Fruit fly (Drosophila melanogaster) whole organism, embryonic: Measurements from ENCODE around the gene Pgant2.

Experiments used
- Ada2b ChIP-seq: fragments of 200-800 bp; sonication (Bioruptor generic); IDR thresholded peaks from 2 replicates; pipeline ENCODE4 v1.3.6; 2022; ENCODE audit warnings: missing biosample characterization, missing genetic modification characterization
- Atf3 ChIP-seq: fragments of 200-800 bp; sonication (Bioruptor generic); optimal IDR thresholded peaks from 3 replicates; lab custom pipeline; 2016; ENCODE audit warnings: missing biosample characterization, missing genetic modification characterization
- CG1024 ChIP-seq: fragments of 200-800 bp; sonication (Bioruptor generic); IDR thresholded peaks from 2 replicates; pipeline ENCODE4 v1.3.6; 2022; ENCODE audit warnings: missing biosample characterization, missing genetic modification characterization
- CG10274 ChIP-seq: fragments of 200-800 bp; sonication (Bioruptor generic); optimal IDR thresholded peaks from 3 replicates; lab custom pipeline; 2017; ENCODE audit warnings: missing biosample characterization, mild to moderate bottlenecking, missing genetic modification characterization
- CG12104 ChIP-seq: fragments of 200-800 bp; sonication (Bioruptor generic); optimal IDR thresholded peaks from 3 replicates; lab custom pipeline; 2016; ENCODE audit warnings: missing biosample characterization, missing genetic modification characterization
- CG12236 ChIP-seq: fragments of 200-800 bp; sonication (Bioruptor generic); optimal IDR thresholded peaks from 2 replicates; lab custom pipeline; 2016; ENCODE audit warnings: missing biosample characterization, missing genetic modification characterization
- CG12769 ChIP-seq: fragments of 200-800 bp; sonication (Bioruptor generic); optimal IDR thresholded peaks from 2 replicates; lab custom pipeline; 2019; ENCODE audit warnings: missing biosample characterization, mild to moderate bottlenecking, missing genetic modification characterization, moderate library complexity
- CG14965 ChIP-seq: fragments of 200-800 bp; sonication (Bioruptor generic); optimal IDR thresholded peaks from 2 replicates; lab custom pipeline; 2016; ENCODE audit warnings: missing biosample characterization, missing genetic modification characterization, borderline replicate concordance
- CG15479 ChIP-seq: fragments of 200-800 bp; sonication (Bioruptor generic); optimal IDR thresholded peaks from 3 replicates; lab custom pipeline; 2019; ENCODE audit warnings: missing biosample characterization, mild to moderate bottlenecking, missing genetic modification characterization, moderate library complexity
- CG18599 ChIP-seq: fragments of 200-800 bp; sonication (Bioruptor generic); optimal IDR thresholded peaks from 3 replicates; lab custom pipeline; 2017; ENCODE audit warnings: missing biosample characterization, missing genetic modification characterization, mild to moderate bottlenecking, moderate library complexity, missing genetic modification reagents
- CG32532 ChIP-seq: fragments of 200-800 bp; sonication (Bioruptor generic); IDR thresholded peaks from 2 replicates; pipeline ENCODE4 v1.3.6; 2022; ENCODE audit warnings: missing biosample characterization, missing genetic modification characterization
- CG32767 ChIP-seq: fragments of 200-800 bp; sonication (Bioruptor generic); IDR thresholded peaks from 2 replicates; pipeline ENCODE4 v1.3.6; 2022; ENCODE audit warnings: missing biosample characterization, missing genetic modification characterization
- CG34422 ChIP-seq: fragments of 200-800 bp; sonication (Bioruptor generic); IDR thresholded peaks from 3 replicates; pipeline ENCODE4 v1.3.6; 2022; ENCODE audit warnings: missing biosample characterization, missing genetic modification characterization
- CG4424 ChIP-seq: fragments of 200-800 bp; sonication (Bioruptor generic); optimal IDR thresholded peaks from 3 replicates; lab custom pipeline; 2016; ENCODE audit warnings: missing biosample characterization, missing genetic modification characterization
- CG7745 ChIP-seq: fragments of 200-800 bp; sonication (Bioruptor generic); optimal IDR thresholded peaks from 2 replicates; lab custom pipeline; 2018; ENCODE audit warnings: missing biosample characterization, mild to moderate bottlenecking, missing genetic modification characterization, moderate library complexity
- CG7839 ChIP-seq: fragments of 200-800 bp; sonication (Bioruptor generic); optimal IDR thresholded peaks from 3 replicates; lab custom pipeline; 2018; ENCODE audit warnings: missing biosample characterization, mild to moderate bottlenecking, missing genetic modification characterization, moderate library complexity
- CG8765 ChIP-seq: fragments of 200-800 bp; sonication (Bioruptor generic); IDR thresholded peaks from 2 replicates; pipeline ENCODE4 v1.3.6; 2022; ENCODE audit warnings: missing biosample characterization, missing genetic modification characterization
- CkIIα-i1 ChIP-seq: fragments of 200-800 bp; sonication (Bioruptor generic); IDR thresholded peaks from 2 replicates; pipeline ENCODE4 v1.3.6; 2022; ENCODE audit warnings: missing biosample characterization, missing genetic modification characterization
- CrebB ChIP-seq: fragments of 200-800 bp; sonication (Bioruptor generic); optimal IDR thresholded peaks from 3 replicates; lab custom pipeline; 2018; ENCODE audit warnings: missing biosample characterization, mild to moderate bottlenecking, missing genetic modification characterization
- Dref ChIP-seq: fragments of 200-800 bp; sonication (Bioruptor generic); IDR thresholded peaks from 2 replicates; pipeline ENCODE4 v1.3.6; 2022; ENCODE audit warnings: missing biosample characterization, missing genetic modification characterization
- Elba2 ChIP-seq: fragments of 200-800 bp; sonication (Bioruptor generic); optimal IDR thresholded peaks from 3 replicates; lab custom pipeline; 2016; ENCODE audit warnings: missing biosample characterization, missing genetic modification characterization
- Hr51 ChIP-seq, 2 experiments: fragments of 200-800 bp; sonication (Bioruptor generic); optimal IDR thresholded peaks; 2 replicates in 1 of 2; 3 replicates in 1 of 2; lab custom pipeline; 2016 to 2018; ENCODE audit warnings: missing biosample characterization in 2 of 2, missing genetic modification characterization in 2 of 2, mild to moderate bottlenecking in 1 of 2, moderate library complexity in 1 of 2
- Med ChIP-seq: fragments of 200-800 bp; sonication (Bioruptor generic); peaks from one replicate; lab custom pipeline; 2016; ENCODE audit warnings: missing biosample characterization, missing genetic modification characterization, mild to moderate bottlenecking, inconsistent platforms, moderate library complexity
- Mrtf ChIP-seq: fragments of 200-800 bp; sonication (Bioruptor generic); IDR thresholded peaks from 3 replicates; pipeline ENCODE4 v1.3.6; 2022; ENCODE audit warnings: missing biosample characterization, missing genetic modification characterization
- Ptx1 ChIP-seq: fragments of 200-800 bp; sonication (Bioruptor generic); IDR thresholded peaks from 2 replicates; pipeline ENCODE4 v1.3.6; 2022; ENCODE audit warnings: missing biosample characterization, missing genetic modification characterization
- Rfx ChIP-seq: fragments of 200-800 bp; sonication (Bioruptor generic); IDR thresholded peaks from 2 replicates; pipeline ENCODE4 v1.3.6; 2022; ENCODE audit warnings: missing biosample characterization, missing genetic modification characterization
- Scr ChIP-seq: fragments of 200-800 bp; sonication (Bioruptor generic); IDR thresholded peaks from 2 replicates; pipeline ENCODE4 v1.3.6; 2022; ENCODE audit warnings: missing biosample characterization, missing genetic modification characterization; ENCODE audit not compliant: partially characterized antibody
- abd-A ChIP-seq: fragments of 200-800 bp; sonication (Bioruptor generic); optimal IDR thresholded peaks from 3 replicates; lab custom pipeline; 2019; ENCODE audit warnings: missing biosample characterization, mild to moderate bottlenecking, missing genetic modification characterization, moderate library complexity
- da ChIP-seq: fragments of 200-800 bp; sonication (Bioruptor generic); optimal IDR thresholded peaks from 2 replicates; lab custom pipeline; 2016; ENCODE audit warnings: missing biosample characterization, missing genetic modification characterization
- dmrt99B ChIP-seq: fragments of 200-800 bp; sonication (Bioruptor generic); optimal IDR thresholded peaks from 2 replicates; lab custom pipeline; 2018; ENCODE audit warnings: missing biosample characterization, mild to moderate bottlenecking, missing genetic modification characterization, moderate library complexity
- esg ChIP-seq: fragments of 200-800 bp; sonication (Bioruptor generic); conservative IDR thresholded peaks from 2 replicates; pipeline ENCODE4 v1.3.6; 2022; ENCODE audit warnings: missing biosample characterization, missing genetic modification characterization
- gce ChIP-seq: fragments of 200-800 bp; sonication (Bioruptor generic); IDR thresholded peaks from 3 replicates; pipeline ENCODE4 v1.3.6; 2022; ENCODE audit warnings: missing biosample characterization, missing genetic modification characterization
- gro ChIP-seq: fragments of 200-800 bp; sonication (Bioruptor generic); optimal IDR thresholded peaks from 2 replicates; lab custom pipeline; 2016; ENCODE audit warnings: missing biosample characterization, missing genetic modification characterization
- h ChIP-seq: fragments of >200 bp; optimal IDR thresholded peaks from 2 replicates; lab custom pipeline; 2017
- hkb ChIP-seq, 2 experiments: fragments of 200-800 bp in 1 of 2; fragments of >200 bp in 1 of 2; sonication (Bioruptor generic) in 1 of 2; IDR thresholded peaks in 1 of 2; optimal IDR thresholded peaks in 1 of 2; 2 replicates each; pipeline versions ENCODE4 v1.3.6 to Lab custom; 2017 to 2022; ENCODE audit warnings: missing biosample characterization in 1 of 2, missing genetic modification characterization in 1 of 2
- jing ChIP-seq: fragments of 200-800 bp; sonication (Bioruptor generic); optimal IDR thresholded peaks from 2 replicates; lab custom pipeline; 2018; ENCODE audit warnings: missing biosample characterization, mild to moderate bottlenecking, missing genetic modification characterization
- kay ChIP-seq: fragments of 200-800 bp; sonication (Bioruptor generic); optimal IDR thresholded peaks from 2 replicates; lab custom pipeline; 2016; ENCODE audit warnings: missing biosample characterization, missing genetic modification characterization
- kni ChIP-seq: fragments of 200-800 bp; sonication (Bioruptor generic); optimal IDR thresholded peaks from 3 replicates; lab custom pipeline; 2017; ENCODE audit warnings: mild to moderate bottlenecking, missing biosample characterization, missing genetic modification reagents, missing genetic modification characterization
- lmd ChIP-seq: fragments of 200-800 bp; sonication (Bioruptor generic); IDR thresholded peaks from 2 replicates; pipeline ENCODE4 v1.3.6; 2022; ENCODE audit warnings: missing biosample characterization, missing genetic modification characterization
- lola ChIP-seq, 3 experiments: fragments of >200 bp in 2 of 3; fragments of 200-800 bp in 1 of 3; sonication (Bioruptor generic) in 1 of 3; optimal IDR thresholded peaks; 2 replicates each; lab custom pipeline; 2017 to 2019; ENCODE audit warnings: missing biosample characterization in 3 of 3, missing genetic modification characterization in 3 of 3, mild to moderate bottlenecking in 1 of 3, moderate library complexity in 1 of 3
- maf-S ChIP-seq: fragments of 200-800 bp; sonication (Bioruptor generic); optimal IDR thresholded peaks from 2 replicates; lab custom pipeline; 2016; ENCODE audit warnings: missing biosample characterization, missing genetic modification characterization
- onecut ChIP-seq: fragments of 200-800 bp; sonication (Bioruptor generic); IDR thresholded peaks from 2 replicates; pipeline ENCODE4 v1.3.6; 2022; ENCODE audit warnings: missing biosample characterization, missing genetic modification characterization
- seq ChIP-seq: fragments of 200-800 bp; sonication (Bioruptor generic); IDR thresholded peaks from 2 replicates; pipeline ENCODE4 v1.3.6; 2022; ENCODE audit warnings: missing biosample characterization, missing genetic modification characterization
- slp2 ChIP-seq: fragments of 200-800 bp; sonication (Bioruptor generic); optimal IDR thresholded peaks from 2 replicates; lab custom pipeline; 2016; ENCODE audit warnings: missing biosample characterization, missing genetic modification characterization
- so ChIP-seq: fragments of 200-800 bp; sonication (Bioruptor generic); IDR thresholded peaks from 3 replicates; pipeline ENCODE4 v1.3.6; 2022; ENCODE audit warnings: missing biosample characterization, missing genetic modification characterization
- sqz ChIP-seq: fragments of 200-800 bp; sonication (Bioruptor generic); optimal IDR thresholded peaks from 3 replicates; lab custom pipeline; 2018; ENCODE audit warnings: missing biosample characterization, mild to moderate bottlenecking, missing genetic modification characterization
- tll ChIP-seq, 2 experiments: fragments of 200-800 bp in 1 of 2; fragments of >200 bp in 1 of 2; sonication (Bioruptor generic) in 1 of 2; optimal IDR thresholded peaks; 2 replicates each; lab custom pipeline; 2017 to 2019; ENCODE audit warnings: missing biosample characterization in 2 of 2, missing genetic modification characterization in 2 of 2, mild to moderate bottlenecking in 1 of 2, moderate library complexity in 1 of 2
- zfh2 ChIP-seq: fragments of 200-800 bp; sonication (Bioruptor generic); optimal IDR thresholded peaks from 2 replicates; lab custom pipeline; 2016; ENCODE audit warnings: missing biosample characterization, missing genetic modification characterization

The Pgant2 gene

dm6 chr2L:3416527-3417304, 9.8 kb downstream of the Pgant2 start, which contains the start of gene CG31952 (continued):
- TF ChIP-seq maf-S (GFP tag; lab: Kevin White, UChicago) (no peak), Hr51 (GFP tag; optimal IDR thresholded peaks at IDR 0.05; lab: Kevin White, UChicago) (peak in 1 of 2 experiments; percentile 33), CkIIα-i1 (GFP tag; lab: Robert Waterston, UW) (no peak), CG4424 (no peak), CG32767 (GFP tag; lab: Robert Waterston, UW) (no peak), kni (GFP tag; lab: Kevin White, UChicago) (no peak), slp2 (GFP tag; lab: Kevin White, UChicago) (no peak), h (lab: Kevin White, UChicago) (no peak), Elba2 (GFP tag; lab: Kevin White, UChicago) (no peak), CG14965 (GFP tag; lab: Kevin White, UChicago) (no peak), CG8765 (no peak), jing (GFP tag; lab: Kevin White, UChicago) (no peak), gro (GFP tag; lab: Kevin White, UChicago) (peak; percentile 1), gce (no peak), CG12769 (tag; lab: Kevin White, UChicago) (peak; percentile 20), zfh2 (GFP tag; lab: Kevin White, UChicago) (no peak), sqz (no peak), CG15479 (no peak), CG32532 (GFP tag; lab: Robert Waterston, UW) (no peak), Atf3 (GFP tag; lab: Kevin White, UChicago) (no peak), kay (GFP tag; lab: Kevin White, UChicago) (no peak), so (GFP tag; lab: Robert Waterston, UW) (peak; percentile 59; the same call in 1 of the 3 replicates), CG12104 (GFP tag; lab: Kevin White, UChicago) (no peak), CG34422 (GFP tag; lab: Robert Waterston, UW) (no peak), CG7839 (tag; lab: Kevin White, UChicago) (peak; percentile 32), Dref (GFP tag; lab: Robert Waterston, UW) (no peak), CG1024 (GFP tag; lab: Robert Waterston, UW) (no peak), onecut (GFP tag; lab: Robert Waterston, UW) (no peak), dmrt99B (tag; lab: Kevin White, UChicago) (peak; percentile 11), Ada2b (GFP tag; lab: Robert Waterston, UW) (0 out of 2 replicates have a peak, but pooled peaks have one; percentile 18), CG18599 (no peak), Scr (no peak), hkb (optimal IDR thresholded peaks at IDR 0.05; lab: Kevin White, UChicago) (no peak), hkb (GFP tag; IDR thresholded peaks at IDR 0.05; lab: Robert Waterston, UW) (peak; percentile 50), Med (GFP tag; lab: Kevin White, UChicago) (peak; percentile 67), CG7745 (tag; lab: Kevin White, UChicago) (no peak), Mrtf (no peak), lmd (GFP tag; lab: Robert Waterston, UW) (0 out of 2 replicates have a peak, but pooled peaks have one; percentile 6), tll (GFP tag; optimal IDR thresholded peaks at IDR 0.05; lab: Kevin White, UChicago) (no peak), esg (GFP tag; lab: Robert Waterston, UW) (no peak; the same call in 1 of the 2 replicates), Rfx (GFP tag; lab: Robert Waterston, UW) (0 out of 2 replicates have a peak, but pooled peaks have one; percentile 10), seq (0 out of 2 replicates have a peak, but pooled peaks have one; percentile 14), da (GFP tag; lab: Kevin White, UChicago) (no peak), CG12236 (GFP tag; lab: Kevin White, UChicago) (no peak), CrebB (tag; lab: Kevin White, UChicago) (no peak), lola (GFP tag; optimal IDR thresholded peaks at IDR 0.05; lab: Kevin White, UChicago) (no peak), Ptx1 (GFP tag; lab: Robert Waterston, UW) (0 out of 2 replicates have a peak, but pooled peaks have one; percentile 11), CG10274 (no peak), abd-A (tag; lab: Kevin White, UChicago) (no peak)
